Fruit fly (Drosophila melanogaster): ENCODE results near the gene CG32944.

- no peak for TF ChIP-seq psq (optimal IDR thresholded peaks at IDR 0.05)
- TF ChIP-seq CG8478 (optimal IDR thresholded peaks at IDR 0.05), result no peak
- TF ChIP-seq pan (optimal IDR thresholded peaks at IDR 0.05), result no peak
- TF ChIP-seq EcR (GFP tag; optimal IDR thresholded peaks at IDR 0.05), result no peak
- no peak for TF ChIP-seq Dll (optimal IDR thresholded peaks at IDR 0.05)
Observed at dm6 chr3R:4468926-4469325, 49.5 kb upstream of the CG32944 start.
